Worm (Caenorhabditis elegans) whole organism, young adult: ENCODE measurements around the gene T28C12.6.

ENCODE experiments used
- C17E4.6 ChIP-seq: fragments of 200-800 bp; sonication (Bioruptor generic); IDR thresholded peaks from 2 replicates; pipeline ENCODE4 v1.3.6; 2022; ENCODE audit warnings: missing genetic modification reagents, missing genetic modification characterization, missing compliant biosample characterization
- F23B12.7 ChIP-seq: sonication (generic microtip); optimal IDR thresholded peaks from 2 replicates; lab custom pipeline; 2017; ENCODE audit warnings: missing genetic modification characterization, mild to moderate bottlenecking, missing compliant biosample characterization, antibody characterized with exemption, moderate library complexity; ENCODE audit not compliant: insufficient read depth
- F49E8.2 ChIP-seq: sonication (generic microtip); optimal IDR thresholded peaks from 3 replicates; lab custom pipeline; 2017; ENCODE audit warnings: missing genetic modification characterization, mild to moderate bottlenecking, missing compliant biosample characterization, antibody characterized with exemption, moderate library complexity; ENCODE audit not compliant: insufficient read depth
- T07F8.4 ChIP-seq: sonication (generic microtip); optimal IDR thresholded peaks from 2 replicates; lab custom pipeline; 2016; ENCODE audit warnings: mild to moderate bottlenecking, missing genetic modification characterization, moderate library complexity, missing compliant biosample characterization
- Y53G8AR.9 ChIP-seq: fragments of 200-800 bp; sonication (Bioruptor generic); conservative IDR thresholded peaks from 2 replicates; pipeline ENCODE4 v1.3.6; 2022; ENCODE audit warnings: missing genetic modification reagents, missing genetic modification characterization, missing compliant biosample characterization
- Y79H2A.3 ChIP-seq: fragments of 200-800 bp; sonication (Bioruptor generic); conservative IDR thresholded peaks from 2 replicates; pipeline ENCODE4 v1.3.6; 2022; ENCODE audit warnings: missing genetic modification reagents, missing genetic modification characterization, missing compliant biosample characterization
- aptf-3 ChIP-seq: fragments of 200-800 bp; sonication (Bioruptor generic); IDR thresholded peaks from 2 replicates; pipeline ENCODE4 v1.3.6; 2022; ENCODE audit warnings: missing genetic modification characterization, missing compliant biosample characterization
- atf-7 ChIP-seq: sonication (generic microtip); optimal IDR thresholded peaks from 2 replicates; lab custom pipeline; 2017; ENCODE audit warnings: mild to moderate bottlenecking, missing genetic modification characterization, missing compliant biosample characterization
- ccch-3 ChIP-seq: fragments of 200-800 bp; sonication (Bioruptor generic); optimal IDR thresholded peaks from 2 replicates; lab custom pipeline; 2018; ENCODE audit warnings: mild to moderate bottlenecking, missing genetic modification characterization, missing compliant biosample characterization
- ceh-100 ChIP-seq: fragments of 200-800 bp; sonication (Bioruptor generic); IDR thresholded peaks from 2 replicates; pipeline ENCODE4 v1.3.6; 2022; ENCODE audit warnings: missing genetic modification reagents, missing genetic modification characterization, missing compliant biosample characterization
- ceh-27 ChIP-seq: fragments of 200-800 bp; sonication (Bioruptor generic); optimal IDR thresholded peaks from 2 replicates; lab custom pipeline; 2018; ENCODE audit warnings: mild to moderate bottlenecking, missing genetic modification characterization, moderate library complexity, missing compliant biosample characterization
- egl-18 ChIP-seq: fragments of 200-800 bp; sonication (Bioruptor generic); IDR thresholded peaks from 2 replicates; pipeline ENCODE4 v1.3.6; 2022; ENCODE audit warnings: missing genetic modification reagents, missing genetic modification characterization, missing compliant biosample characterization
- ekl-4 ChIP-seq: fragments of 200-800 bp; sonication (Bioruptor generic); IDR thresholded peaks from 2 replicates; pipeline ENCODE4 v1.3.6; 2022; ENCODE audit warnings: missing genetic modification reagents, missing genetic modification characterization, missing compliant biosample characterization
- hmg-1.2 ChIP-seq: fragments of 200-800 bp; sonication (Bioruptor generic); IDR thresholded peaks from 2 replicates; pipeline ENCODE4 v1.3.6; 2022; ENCODE audit warnings: missing genetic modification reagents, missing genetic modification characterization, missing compliant biosample characterization
- hmg-20 ChIP-seq: fragments of 200-800 bp; sonication (Bioruptor generic); IDR thresholded peaks from 2 replicates; pipeline ENCODE4 v1.3.6; 2022; ENCODE audit warnings: missing genetic modification reagents, missing genetic modification characterization, missing compliant biosample characterization
- hsf-1 ChIP-seq: fragments of 200-800 bp; sonication (Bioruptor generic); IDR thresholded peaks from 2 replicates; pipeline ENCODE4 v1.3.6; 2022; ENCODE audit warnings: missing genetic modification reagents, missing genetic modification characterization, missing compliant biosample characterization
- lag-1 ChIP-seq: fragments of 200-800 bp; sonication (Bioruptor generic); IDR thresholded peaks from 2 replicates; pipeline ENCODE4 v1.3.6; 2022; ENCODE audit warnings: missing genetic modification reagents, missing genetic modification characterization, missing compliant biosample characterization
- let-526 ChIP-seq: fragments of 200-800 bp; sonication (Bioruptor generic); IDR thresholded peaks from 2 replicates; pipeline ENCODE4 v1.3.6; 2022; ENCODE audit warnings: missing genetic modification reagents, missing genetic modification characterization, missing compliant biosample characterization
- lin-35 ChIP-seq, 3 experiments: fragments of 150-350 bp in 2 of 3; sonication (generic microtip) in 1 of 3; optimal IDR thresholded peaks; 2 replicates each; lab custom pipeline; 2014 to 2018; ENCODE audit warnings: missing biosample characterization in 3 of 3, missing genetic modification characterization in 3 of 3, missing genetic modification reagents in 3 of 3
- lin-40 ChIP-seq: sonication (generic microtip); optimal IDR thresholded peaks from 2 replicates; lab custom pipeline; 2016; ENCODE audit warnings: missing genetic modification characterization, mild to moderate bottlenecking, missing compliant biosample characterization, missing genotype, missing genetic modification reagents
- lir-1 ChIP-seq: fragments of 200-800 bp; sonication (Bioruptor generic); conservative IDR thresholded peaks from 2 replicates; pipeline ENCODE4 v1.3.6; 2022; ENCODE audit warnings: missing genetic modification reagents, missing genetic modification characterization, missing compliant biosample characterization
- mes-4 ChIP-seq: sonication (generic microtip); optimal IDR thresholded peaks from 2 replicates; lab custom pipeline; 2016; ENCODE audit warnings: missing genotype, missing genetic modification characterization, missing compliant biosample characterization
- nfya-1 ChIP-seq: sonication (generic microtip); optimal IDR thresholded peaks from 2 replicates; lab custom pipeline; 2017; ENCODE audit warnings: antibody characterized with exemption, missing compliant biosample characterization, missing genetic modification characterization, borderline replicate concordance; ENCODE audit not compliant: insufficient read depth
- nhr-120 ChIP-seq: fragments of 200-800 bp; sonication (Bioruptor generic); IDR thresholded peaks from 2 replicates; pipeline ENCODE4 v1.3.6; 2022; ENCODE audit warnings: missing genetic modification characterization, missing compliant biosample characterization
- nhr-80 ChIP-seq: sonication (generic microtip); optimal IDR thresholded peaks from 2 replicates; lab custom pipeline; 2016; ENCODE audit warnings: missing genetic modification characterization, missing compliant biosample characterization
- nhr-90 ChIP-seq: sonication (generic microtip); optimal IDR thresholded peaks from 2 replicates; lab custom pipeline; 2016; ENCODE audit warnings: missing genotype, mild to moderate bottlenecking, missing genetic modification characterization, missing compliant biosample characterization
- snpc-1.1 ChIP-seq: sonication (generic microtip); optimal IDR thresholded peaks from 2 replicates; lab custom pipeline; 2017; ENCODE audit warnings: missing genetic modification characterization, mild to moderate bottlenecking, missing compliant biosample characterization, antibody characterized with exemption, moderate library complexity, missing genotype, missing genetic modification reagents; ENCODE audit not compliant: insufficient read depth
- snpc-3.4 ChIP-seq: sonication (generic microtip); optimal IDR thresholded peaks from 2 replicates; lab custom pipeline; 2017; ENCODE audit warnings: missing genetic modification characterization, mild to moderate bottlenecking, missing compliant biosample characterization, antibody characterized with exemption, moderate library complexity, missing genotype, missing genetic modification reagents
- sptf-2 ChIP-seq: fragments of 200-800 bp; sonication (Bioruptor generic); optimal IDR thresholded peaks from 2 replicates; lab custom pipeline; 2018; ENCODE audit warnings: mild to moderate bottlenecking, missing genetic modification characterization, missing compliant biosample characterization
- tbp1 ChIP-seq: fragments of 200-800 bp; sonication (Bioruptor generic); optimal IDR thresholded peaks from 2 replicates; lab custom pipeline; 2018; ENCODE audit warnings: mild to moderate bottlenecking, missing genetic modification characterization, missing compliant biosample characterization
- ztf-25 ChIP-seq: fragments of 200-800 bp; sonication (Bioruptor generic); IDR thresholded peaks from 2 replicates; pipeline ENCODE4 v1.3.6; 2022; ENCODE audit warnings: missing genetic modification reagents, missing genetic modification characterization, missing compliant biosample characterization
- ztf-26 ChIP-seq: sonication (generic microtip); optimal IDR thresholded peaks from 2 replicates; lab custom pipeline; 2017; ENCODE audit warnings: missing genetic modification characterization, missing compliant biosample characterization
- ztf-3 ChIP-seq: fragments of 200-800 bp; sonication (Bioruptor generic); optimal IDR thresholded peaks from 2 replicates; lab custom pipeline; 2018; ENCODE audit warnings: mild to moderate bottlenecking, missing genetic modification characterization, missing compliant biosample characterization

The T28C12.6 gene

ce11 chrV:6336108-6336507 is at the start of gene T28C12.6:
T28C12.6 (minus strand) TSS chrV:6336119.
- TF ChIP-seq ccch-3 (no peak), hmg-1.2 (GFP tag; lab: Robert Waterston, UW) (peak; percentile 93), F23B12.7 (no peak)

- no peak for TF ChIP-seq F49E8.2 (tag; lab: Kevin White, UChicago)
- TF ChIP-seq lag-1: no peak
- no peak for TF ChIP-seq F23B12.7
- no peak for TF ChIP-seq let-526
- no peak for TF ChIP-seq hsf-1 (GFP tag; lab: Robert Waterston, UW)
- TF ChIP-seq atf-7: no peak
- TF ChIP-seq aptf-3 (GFP tag; lab: Robert Waterston, UW): no peak
- no peak for TF ChIP-seq egl-18 (GFP tag; lab: Robert Waterston, UW)
- no peak for TF ChIP-seq snpc-1.1 (tag; lab: Kevin White, UChicago)
- no peak for TF ChIP-seq tbp1 (GFP tag; lab: Kevin White, UChicago)
These were observed 38.9 kb upstream of the T28C12.6 start, which contains the start of gene F13H6.5 for ce11 chrV:6374844-6375243. F13H6.5 (minus strand) TSS chrV:6374944.

- no peak for TF ChIP-seq ceh-27 (GFP tag; lab: Kevin White, UChicago)
- TF ChIP-seq C17E4.6: no peak
- no peak for TF ChIP-seq ekl-4
- TF ChIP-seq hmg-20 (GFP tag; lab: Robert Waterston, UW): no peak
- no peak for TF ChIP-seq tbp1 (GFP tag; lab: Kevin White, UChicago)
- no peak for TF ChIP-seq nhr-90
- no peak for TF ChIP-seq nhr-120 (GFP tag; lab: Robert Waterston, UW)
- TF ChIP-seq ztf-25 (GFP tag; lab: Robert Waterston, UW): no peak
- TF ChIP-seq Y53G8AR.9 (GFP tag; lab: Robert Waterston, UW): no peak
- TF ChIP-seq lir-1 (GFP tag; lab: Robert Waterston, UW): no peak
- no peak for TF ChIP-seq nfya-1 (tag; lab: Kevin White, UChicago)
- no peak for TF ChIP-seq snpc-3.4
- no peak for TF ChIP-seq hmg-1.2 (GFP tag; lab: Robert Waterston, UW)
- TF ChIP-seq ztf-26: no peak
- TF ChIP-seq T07F8.4: no peak
- TF ChIP-seq ceh-100: no peak
- no peak for TF ChIP-seq atf-7
- TF ChIP-seq, all 124 proteins: peak for 0
These were observed 32.6 kb upstream of the T28C12.6 start for ce11 chrV:6368494-6368893.

ce11 chrV:6365597-6365996 is 29.7 kb upstream of the T28C12.6 start, which contains the start of gene cest-33:
cest-33 (minus strand) TSS chrV:6365671.
- TF ChIP-seq sptf-2 (GFP tag; lab: Kevin White, UChicago): no peak
- no peak for TF ChIP-seq ekl-4
- no peak for TF ChIP-seq mes-4 (tag; lab: Kevin White, UChicago)
- TF ChIP-seq lin-35 (GFP tag; optimal IDR thresholded peaks at IDR 0.05; lab: Kevin White, UChicago): no peak
- TF ChIP-seq Y79H2A.3 (GFP tag; lab: Robert Waterston, UW): no peak
- no peak for TF ChIP-seq ztf-3
- TF ChIP-seq tbp1 (GFP tag; lab: Kevin White, UChicago): peak; percentile 10
- peak; percentile 12 for TF ChIP-seq lin-40 (tag; lab: Kevin White, UChicago)
- TF ChIP-seq hmg-1.2 (GFP tag; lab: Robert Waterston, UW): peak; percentile 49; the same call in 1 of the 2 replicates
- peak; percentile 22 for TF ChIP-seq nhr-80 (tag; lab: Kevin White, UChicago)
